Fruit fly (Drosophila melanogaster) whole organism: ENCODE results near the gene CG10019.

Source experiments
- CG8478 ChIP-seq: fragments of >200 bp; optimal IDR thresholded peaks from 2 replicates; lab custom pipeline; 2018; ENCODE audit warnings: inconsistent platforms
- EcR ChIP-seq, 2 experiments: fragments of >200 bp; optimal IDR thresholded peaks; 2 replicates each; lab custom pipeline; 2017; ENCODE audit warnings: missing biosample characterization in 2 of 2, missing genetic modification characterization in 2 of 2, missing genetic modification reagents in 2 of 2
- pan ChIP-seq: fragments of >200 bp; optimal IDR thresholded peaks from 2 replicates; lab custom pipeline; 2017
- psq ChIP-seq: fragments of >200 bp; optimal IDR thresholded peaks from 2 replicates; lab custom pipeline; 2017
- usp ChIP-seq: fragments of >200 bp; optimal IDR thresholded peaks from 2 replicates; lab custom pipeline; 2017; ENCODE audit warnings: missing biosample characterization, missing genetic modification characterization, mixed read lengths

dm6 chr2L:3693082-3693481 is 37.2 kb upstream of the CG10019 start, which contains the start of gene CG3513:
- no peak for TF ChIP-seq pan (lab: Kevin White, UChicago)
- no peak for TF ChIP-seq psq
- TF ChIP-seq CG8478 (lab: Kevin White, UChicago) = no peak
- no peak for TF ChIP-seq usp
- no peak for TF ChIP-seq EcR (GFP tag; optimal IDR thresholded peaks at IDR 0.05; lab: Kevin White, UChicago)
